Fruit fly (Drosophila melanogaster) whole organism: ENCODE results near the gene CG17258.

Source experiments
- Dll ChIP-seq: fragments of >200 bp; optimal IDR thresholded peaks from 2 replicates; lab custom pipeline; 2017
- usp ChIP-seq: fragments of >200 bp; optimal IDR thresholded peaks from 2 replicates; lab custom pipeline; 2017; ENCODE audit warnings: missing biosample characterization, missing genetic modification characterization, mixed read lengths

DNA sequence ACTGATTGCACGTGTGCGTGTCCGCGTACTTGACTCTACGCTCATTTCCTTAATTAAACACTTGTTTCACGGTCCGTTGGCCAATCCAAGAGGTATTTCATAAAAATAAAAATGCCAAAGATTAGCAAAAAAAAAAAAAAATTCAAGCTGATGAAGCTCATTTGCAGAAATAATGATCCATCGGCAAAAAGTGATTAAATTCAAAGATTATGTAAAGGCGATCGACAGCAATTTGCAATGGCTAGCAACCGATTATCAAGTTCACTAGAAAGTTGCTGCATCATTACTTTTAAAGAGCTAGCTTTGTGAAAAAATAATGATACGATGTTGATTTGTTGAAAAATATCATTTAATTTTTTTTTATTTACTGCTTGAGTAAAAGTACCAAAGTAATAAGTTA lies 25.7 kb downstream of the CG17258 start:
- TF ChIP-seq usp = no peak
- no peak for TF ChIP-seq Dll (lab: Kevin White, UChicago)
